Worm (Caenorhabditis elegans): ENCODE results near the gene hil-4.
A peak's percentile ranks its signal among the peaks of the same experiment; 100 is the strongest.

The hil-4 gene

DNA sequence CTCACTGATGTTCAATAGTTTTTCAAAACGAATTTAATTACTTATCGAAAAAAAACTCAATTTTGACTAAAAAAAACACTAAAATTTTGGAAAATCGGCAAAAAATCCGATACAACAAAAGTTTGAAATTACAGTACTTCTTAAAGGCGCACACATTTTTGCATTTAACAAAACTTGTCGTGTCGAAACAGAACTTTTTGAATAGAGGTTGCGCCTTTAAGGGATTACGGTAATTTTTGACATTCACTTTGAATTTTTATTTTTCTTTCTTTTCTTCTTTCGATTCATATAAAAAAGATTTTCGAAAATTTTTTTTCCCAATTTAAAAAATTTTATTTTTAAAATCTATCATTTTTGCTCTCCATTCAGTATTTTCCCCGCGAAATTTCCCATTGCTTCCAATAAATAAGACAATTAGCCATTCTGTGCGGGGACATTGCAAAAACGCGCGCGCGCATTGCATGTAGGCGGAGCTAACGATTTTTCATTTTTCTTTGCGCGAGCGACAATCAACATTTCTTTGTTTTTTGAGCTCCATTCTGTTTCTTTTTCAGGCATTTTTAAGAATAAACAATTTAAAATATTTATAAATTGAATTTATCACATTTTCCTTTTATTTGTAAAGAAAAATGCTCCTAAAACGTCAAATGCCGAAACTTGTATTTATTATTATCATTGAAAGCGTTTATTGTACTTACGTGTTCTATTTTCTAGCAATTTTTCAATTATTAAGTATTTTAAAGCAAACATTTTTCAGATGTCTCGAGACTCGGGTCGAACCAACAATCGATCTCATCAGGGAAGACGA, 22.8 kb upstream of the hil-4 start, which contains the start of gene F39G3.3 (continued):
- TF ChIP-seq unc-86 (tag; optimal IDR thresholded peaks at IDR 0.05) (peak; percentile 38), grh-1 (GFP tag; IDR thresholded peaks at IDR 0.05) (no peak), ceh-8 (GFP tag; optimal IDR thresholded peaks at IDR 0.05) (no peak), aha-1 (tag; optimal IDR thresholded peaks at IDR 0.05) (no peak), irx-1 (tag; optimal IDR thresholded peaks at IDR 0.05) (peak; percentile 42), nhr-237 (tag; optimal IDR thresholded peaks at IDR 0.05) (no peak), jun-1 (tag; optimal IDR thresholded peaks at IDR 0.05) (no peak), C16A3.4 (tag; optimal IDR thresholded peaks at IDR 0.05) (peak; percentile 52), lir-3 (tag; optimal IDR thresholded peaks at IDR 0.05; ENCODE audit: poor library complexity) (peak; percentile 47), lin-35 (GFP tag; optimal IDR thresholded peaks at IDR 0.05) (peak; percentile 24 to 49), Y116A8C.19 (tag; optimal IDR thresholded peaks at IDR 0.05; ENCODE audit: borderline replicate concordance) (no peak), lin-13 (GFP tag; optimal IDR thresholded peaks at IDR 0.05) (peak; percentile 40), egl-13 (tag; optimal IDR thresholded peaks at IDR 0.05) (peak; percentile 29), nhr-71 (tag; optimal IDR thresholded peaks at IDR 0.05) (peak; percentile 75), snu-23 (GFP tag; optimal IDR thresholded peaks at IDR 0.05) (peak; percentile 67), ztf-4 (tag; optimal IDR thresholded peaks at IDR 0.05) (no peak), lin-14 (GFP tag; optimal IDR thresholded peaks at IDR 0.05) (peak; percentile 50), snpc-4 (tag; optimal IDR thresholded peaks at IDR 0.05) (no peak), mab-9 (GFP tag; IDR thresholded peaks at IDR 0.05) (no peak), dsc-1 (tag; optimal IDR thresholded peaks at IDR 0.05) (peak; percentile 73), skn-1 (tag; optimal IDR thresholded peaks at IDR 0.05) (peak; percentile 74), egl-27 (tag; optimal IDR thresholded peaks at IDR 0.05) (no peak), ama-1 (optimal IDR thresholded peaks at IDR 0.05) (no peak), mdl-1 (tag; optimal IDR thresholded peaks at IDR 0.05) (peak in 1 of 2 experiments; percentile 30), fos-1 (tag; optimal IDR thresholded peaks at IDR 0.05) (no peak), mef-2 (tag; optimal IDR thresholded peaks at IDR 0.05) (no peak), ceh-88 (GFP tag; IDR thresholded peaks at IDR 0.05) (no peak), nhr-20 (tag; optimal IDR thresholded peaks at IDR 0.05) (peak; percentile 57), ces-1 (GFP tag; optimal IDR thresholded peaks at IDR 0.05) (no peak), ceh-63 (GFP tag; optimal IDR thresholded peaks at IDR 0.05) (no peak), elt-2 (tag; optimal IDR thresholded peaks at IDR 0.05) (peak; percentile 30), nhr-76 (tag; optimal IDR thresholded peaks at IDR 0.05) (no peak), xbp-1 (tag; optimal IDR thresholded peaks at IDR 0.05) (peak; percentile 58), lin-15B (tag; optimal IDR thresholded peaks at IDR 0.05) (no peak), hlh-4 (tag; optimal IDR thresholded peaks at IDR 0.05) (no peak), nhr-12 (tag; optimal IDR thresholded peaks at IDR 0.05) (no peak), nhr-85 (tag) (peak; percentile 80)

DNA sequence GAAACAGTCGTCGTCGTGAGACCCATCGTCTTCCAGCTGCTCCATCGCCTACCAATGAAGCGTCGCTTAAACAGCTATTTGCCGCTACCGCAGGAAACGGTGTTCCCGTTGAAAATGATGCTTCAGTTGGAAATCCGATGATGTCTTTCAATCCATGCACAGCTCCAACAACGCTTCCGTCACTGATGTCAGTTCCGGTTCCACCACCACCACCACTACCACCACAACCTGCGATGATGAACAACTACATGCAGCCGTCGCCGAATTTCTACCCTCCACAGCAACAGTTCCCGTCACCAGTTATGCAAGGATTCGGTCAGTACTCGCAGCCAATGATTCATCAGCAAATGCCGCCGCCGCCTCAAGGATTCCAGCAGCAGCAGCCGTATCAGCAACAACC, 20.2 kb upstream of the hil-4 start:
- TF ChIP-seq nhr-85 (tag) (no peak), pax-3 (tag; optimal IDR thresholded peaks at IDR 0.05) (no peak), pag-3 (tag; optimal IDR thresholded peaks at IDR 0.05; ENCODE audit: borderline replicate concordance, insufficient read depth) (no peak), fkh-4 (tag; optimal IDR thresholded peaks at IDR 0.05; ENCODE audit: borderline replicate concordance) (no peak), egl-27 (tag; optimal IDR thresholded peaks at IDR 0.05) (no peak), elt-2 (tag; optimal IDR thresholded peaks at IDR 0.05) (no peak), egl-13 (tag; optimal IDR thresholded peaks at IDR 0.05) (no peak), hpl-2 (GFP tag; optimal IDR thresholded peaks at IDR 0.05) (no peak), dsc-1 (tag; optimal IDR thresholded peaks at IDR 0.05) (no peak), vab-15 (tag; optimal IDR thresholded peaks at IDR 0.05) (no peak), irx-1 (tag; optimal IDR thresholded peaks at IDR 0.05) (no peak), ztf-11 (tag; optimal IDR thresholded peaks at IDR 0.05) (no peak)
